Fruit fly (Drosophila melanogaster) whole organism, embryonic: ENCODE data around the gene Cyp12a4.

ENCODE experiments used
- BtbVII ChIP-seq: fragments of 200-800 bp; sonication (Bioruptor generic); optimal IDR thresholded peaks from 3 replicates; lab custom pipeline; 2017; ENCODE audit warnings: missing biosample characterization, mild to moderate bottlenecking, missing genetic modification characterization
- CG10274 ChIP-seq: fragments of 200-800 bp; sonication (Bioruptor generic); optimal IDR thresholded peaks from 3 replicates; lab custom pipeline; 2017; ENCODE audit warnings: missing biosample characterization, mild to moderate bottlenecking, missing genetic modification characterization
- CG12299 ChIP-seq: fragments of 200-800 bp; sonication (Bioruptor generic); optimal IDR thresholded peaks from 2 replicates; lab custom pipeline; 2018; ENCODE audit warnings: missing biosample characterization, mild to moderate bottlenecking, missing genetic modification characterization
- CG14050 ChIP-seq: fragments of 200-800 bp; sonication (Bioruptor generic); IDR thresholded peaks from 3 replicates; pipeline ENCODE4 v1.3.6; 2022; ENCODE audit warnings: missing biosample characterization, missing genetic modification characterization
- CG15696 ChIP-seq: fragments of 200-800 bp; sonication (Bioruptor generic); optimal IDR thresholded peaks from 2 replicates; lab custom pipeline; 2019; ENCODE audit warnings: missing biosample characterization, mild to moderate bottlenecking, missing genetic modification characterization, moderate library complexity
- CG17385 ChIP-seq: fragments of 200-800 bp; sonication (Bioruptor generic); optimal IDR thresholded peaks from 3 replicates; lab custom pipeline; 2018; ENCODE audit warnings: missing biosample characterization, mild to moderate bottlenecking, missing genetic modification characterization
- CG17568 ChIP-seq: fragments of 200-800 bp; sonication (Bioruptor generic); optimal IDR thresholded peaks from 2 replicates; lab custom pipeline; 2018; ENCODE audit warnings: missing biosample characterization, mild to moderate bottlenecking, missing genetic modification characterization, moderate library complexity
- CG2129 ChIP-seq: fragments of 200-800 bp; sonication (Bioruptor generic); IDR thresholded peaks from 2 replicates; pipeline ENCODE4 v1.3.6; 2022; ENCODE audit warnings: missing biosample characterization, missing genetic modification characterization; ENCODE audit not compliant: partially characterized antibody
- CG30431 ChIP-seq: fragments of 200-800 bp; sonication (Bioruptor generic); optimal IDR thresholded peaks from 2 replicates; lab custom pipeline; 2017; ENCODE audit warnings: missing biosample characterization, missing genetic modification characterization
- CG3163 ChIP-seq: fragments of 200-800 bp; sonication (Bioruptor generic); optimal IDR thresholded peaks from 3 replicates; lab custom pipeline; 2016; ENCODE audit warnings: missing biosample characterization, missing genetic modification characterization
- CG32532 ChIP-seq: fragments of 200-800 bp; sonication (Bioruptor generic); IDR thresholded peaks from 2 replicates; pipeline ENCODE4 v1.3.6; 2022; ENCODE audit warnings: missing biosample characterization, missing genetic modification characterization
- CG34376 ChIP-seq: fragments of 200-800 bp; sonication (Bioruptor generic); optimal IDR thresholded peaks from 2 replicates; lab custom pipeline; 2018; ENCODE audit warnings: missing biosample characterization, mild to moderate bottlenecking, missing genetic modification characterization
- CG34422 ChIP-seq: fragments of 200-800 bp; sonication (Bioruptor generic); IDR thresholded peaks from 3 replicates; pipeline ENCODE4 v1.3.6; 2022; ENCODE audit warnings: missing biosample characterization, missing genetic modification characterization
- CG6254 ChIP-seq: fragments of 200-800 bp; sonication (Bioruptor generic); optimal IDR thresholded peaks from 3 replicates; lab custom pipeline; 2017; ENCODE audit warnings: mild to moderate bottlenecking, missing biosample characterization, missing genetic modification reagents, missing genetic modification characterization
- CG6683 ChIP-seq: fragments of 200-800 bp; sonication (Bioruptor generic); optimal IDR thresholded peaks from 2 replicates; lab custom pipeline; 2017; ENCODE audit warnings: missing biosample characterization, mild to moderate bottlenecking, missing genetic modification characterization, missing genetic modification reagents
- CG6791 ChIP-seq: fragments of 200-800 bp; sonication (Bioruptor generic); IDR thresholded peaks from 3 replicates; pipeline ENCODE4 v1.3.6; 2022; ENCODE audit warnings: missing biosample characterization, missing genetic modification characterization; ENCODE audit not compliant: partially characterized antibody
- CG7372 ChIP-seq: fragments of 200-800 bp; sonication (Bioruptor generic); IDR thresholded peaks from 2 replicates; pipeline ENCODE4 v1.3.6; 2022; ENCODE audit warnings: missing biosample characterization, missing genetic modification characterization
- CG8478 ChIP-seq: fragments of >200 bp; optimal IDR thresholded peaks from 2 replicates; lab custom pipeline; 2018
- CG9797 ChIP-seq: fragments of 200-800 bp; sonication (Bioruptor generic); optimal IDR thresholded peaks from 3 replicates; lab custom pipeline; 2018; ENCODE audit warnings: missing biosample characterization, mild to moderate bottlenecking, missing genetic modification characterization
- Deaf1 ChIP-seq: fragments of 200-800 bp; optimal IDR thresholded peaks from 3 replicates; lab custom pipeline; 2019; ENCODE audit warnings: missing biosample characterization, mild to moderate bottlenecking, missing genetic modification characterization, moderate library complexity
- E2f2 ChIP-seq: fragments of 200-800 bp; sonication (Bioruptor generic); IDR thresholded peaks from 2 replicates; pipeline ENCODE4 v1.3.6; 2022; ENCODE audit warnings: missing biosample characterization, missing genetic modification characterization
- Hand ChIP-seq: fragments of 200-800 bp; sonication (Bioruptor generic); optimal IDR thresholded peaks from 2 replicates; lab custom pipeline; 2017; ENCODE audit warnings: mild to moderate bottlenecking, missing biosample characterization, missing genetic modification reagents, missing genetic modification characterization
- Jarid2 ChIP-seq: fragments of 200-800 bp; sonication (Bioruptor generic); optimal IDR thresholded peaks from 3 replicates; lab custom pipeline; 2017; ENCODE audit warnings: mild to moderate bottlenecking, missing biosample characterization, missing genetic modification reagents, missing genetic modification characterization
- NC2α ChIP-seq: fragments of 200-800 bp; sonication (Bioruptor generic); optimal IDR thresholded peaks from 2 replicates; lab custom pipeline; 2016; ENCODE audit warnings: missing biosample characterization, missing genetic modification characterization
- NFAT ChIP-seq: fragments of 200-800 bp; sonication (Bioruptor generic); IDR thresholded peaks from 2 replicates; pipeline ENCODE4 v1.3.6; 2022; ENCODE audit warnings: missing biosample characterization, missing genetic modification characterization
- Pdp1 ChIP-seq, 2 experiments: fragments of 200-800 bp; sonication (Bioruptor generic); optimal IDR thresholded peaks; 3 replicates each; lab custom pipeline; 2016; ENCODE audit warnings: missing biosample characterization in 2 of 2, missing genetic modification characterization in 2 of 2, mild to moderate bottlenecking in 1 of 2, moderate library complexity in 1 of 2
- ara ChIP-seq: fragments of 200-800 bp; sonication (Bioruptor generic); IDR thresholded peaks from 2 replicates; pipeline ENCODE4 v1.3.6; 2022; ENCODE audit warnings: missing biosample characterization, missing genetic modification characterization
- bab2 ChIP-seq: fragments of 200-800 bp; sonication (Bioruptor generic); optimal IDR thresholded peaks from 2 replicates; lab custom pipeline; 2016; ENCODE audit warnings: missing biosample characterization, missing genetic modification characterization
- cas ChIP-seq: fragments of 200-800 bp; sonication (Bioruptor generic); IDR thresholded peaks from 2 replicates; pipeline ENCODE4 v1.3.6; 2022; ENCODE audit warnings: missing biosample characterization, missing genetic modification characterization
- exex ChIP-seq: fragments of 200-800 bp; sonication (Bioruptor generic); optimal IDR thresholded peaks from 4 replicates; lab custom pipeline; 2018; ENCODE audit warnings: missing biosample characterization, mild to moderate bottlenecking, missing genetic modification characterization, moderate library complexity
- hb ChIP-seq: fragments of 200-800 bp; sonication (Bioruptor generic); IDR thresholded peaks from 3 replicates; pipeline ENCODE4 v1.3.6; 2022; ENCODE audit warnings: missing biosample characterization, missing genetic modification characterization; ENCODE audit not compliant: partially characterized antibody
- kay ChIP-seq: fragments of 200-800 bp; sonication (Bioruptor generic); optimal IDR thresholded peaks from 2 replicates; lab custom pipeline; 2016; ENCODE audit warnings: missing biosample characterization, missing genetic modification characterization
- kni ChIP-seq: fragments of 200-800 bp; sonication (Bioruptor generic); optimal IDR thresholded peaks from 3 replicates; lab custom pipeline; 2017; ENCODE audit warnings: mild to moderate bottlenecking, missing biosample characterization, missing genetic modification reagents, missing genetic modification characterization
- lab ChIP-seq: fragments of 200-800 bp; sonication (Bioruptor generic); optimal IDR thresholded peaks from 3 replicates; lab custom pipeline; 2017; ENCODE audit warnings: missing biosample characterization, missing genetic modification characterization, mild to moderate bottlenecking, moderate library complexity, missing genetic modification reagents
- lbe ChIP-seq: fragments of 200-800 bp; sonication (Bioruptor generic); optimal IDR thresholded peaks from 2 replicates; lab custom pipeline; 2016; ENCODE audit warnings: missing biosample characterization, mild to moderate bottlenecking, missing genetic modification characterization
- lmd ChIP-seq: fragments of 200-800 bp; sonication (Bioruptor generic); IDR thresholded peaks from 2 replicates; pipeline ENCODE4 v1.3.6; 2022; ENCODE audit warnings: missing biosample characterization, missing genetic modification characterization
- nau ChIP-seq: fragments of 200-800 bp; sonication (Bioruptor generic); optimal IDR thresholded peaks from 3 replicates; lab custom pipeline; 2017; ENCODE audit warnings: missing biosample characterization, mild to moderate bottlenecking, missing genetic modification characterization, missing genetic modification reagents
- pfk ChIP-seq: fragments of 200-800 bp; sonication (Bioruptor generic); optimal IDR thresholded peaks from 2 replicates; lab custom pipeline; 2018; ENCODE audit warnings: missing biosample characterization, mild to moderate bottlenecking, missing genetic modification characterization, moderate library complexity
- phol ChIP-seq: fragments of 200-800 bp; sonication (Bioruptor generic); optimal IDR thresholded peaks from 3 replicates; lab custom pipeline; 2018; ENCODE audit warnings: missing biosample characterization, mild to moderate bottlenecking, missing genetic modification characterization, moderate library complexity
- run ChIP-seq: fragments of 200-800 bp; sonication (Bioruptor generic); optimal IDR thresholded peaks from 3 replicates; lab custom pipeline; 2018; ENCODE audit warnings: missing biosample characterization, mild to moderate bottlenecking, missing genetic modification characterization
- sisA ChIP-seq: fragments of 200-800 bp; sonication (Bioruptor generic); IDR thresholded peaks from 2 replicates; pipeline ENCODE4 v1.3.6; 2022; ENCODE audit warnings: missing biosample characterization, missing genetic modification characterization
- slbo ChIP-seq: fragments of 200-800 bp; sonication (Bioruptor generic); IDR thresholded peaks from 2 replicates; pipeline ENCODE4 v1.3.6; 2022; ENCODE audit warnings: missing biosample characterization, missing genetic modification characterization
- slp2 ChIP-seq: fragments of 200-800 bp; sonication (Bioruptor generic); optimal IDR thresholded peaks from 2 replicates; lab custom pipeline; 2016; ENCODE audit warnings: missing biosample characterization, missing genetic modification characterization
- so ChIP-seq: fragments of 200-800 bp; sonication (Bioruptor generic); IDR thresholded peaks from 3 replicates; pipeline ENCODE4 v1.3.6; 2022; ENCODE audit warnings: missing biosample characterization, missing genetic modification characterization
- ssp ChIP-seq: fragments of 200-800 bp; sonication (Bioruptor generic); IDR thresholded peaks from 2 replicates; pipeline ENCODE4 v1.3.6; 2022; ENCODE audit warnings: missing biosample characterization, missing genetic modification characterization
- tup ChIP-seq: fragments of 200-800 bp; sonication (Bioruptor generic); optimal IDR thresholded peaks from 2 replicates; lab custom pipeline; 2016; ENCODE audit warnings: missing biosample characterization, mild to moderate bottlenecking, missing genetic modification characterization, moderate library complexity
- vvl ChIP-seq: fragments of 200-800 bp; sonication (Bioruptor generic); IDR thresholded peaks from 2 replicates; pipeline ENCODE4 v1.3.6; 2022; ENCODE audit warnings: missing biosample characterization, missing genetic modification characterization
- zf30C ChIP-seq: fragments of 200-800 bp; sonication (Bioruptor generic); optimal IDR thresholded peaks from 3 replicates; lab custom pipeline; 2018; ENCODE audit warnings: missing biosample characterization, mild to moderate bottlenecking, missing genetic modification characterization

The Cyp12a4 gene

DNA sequence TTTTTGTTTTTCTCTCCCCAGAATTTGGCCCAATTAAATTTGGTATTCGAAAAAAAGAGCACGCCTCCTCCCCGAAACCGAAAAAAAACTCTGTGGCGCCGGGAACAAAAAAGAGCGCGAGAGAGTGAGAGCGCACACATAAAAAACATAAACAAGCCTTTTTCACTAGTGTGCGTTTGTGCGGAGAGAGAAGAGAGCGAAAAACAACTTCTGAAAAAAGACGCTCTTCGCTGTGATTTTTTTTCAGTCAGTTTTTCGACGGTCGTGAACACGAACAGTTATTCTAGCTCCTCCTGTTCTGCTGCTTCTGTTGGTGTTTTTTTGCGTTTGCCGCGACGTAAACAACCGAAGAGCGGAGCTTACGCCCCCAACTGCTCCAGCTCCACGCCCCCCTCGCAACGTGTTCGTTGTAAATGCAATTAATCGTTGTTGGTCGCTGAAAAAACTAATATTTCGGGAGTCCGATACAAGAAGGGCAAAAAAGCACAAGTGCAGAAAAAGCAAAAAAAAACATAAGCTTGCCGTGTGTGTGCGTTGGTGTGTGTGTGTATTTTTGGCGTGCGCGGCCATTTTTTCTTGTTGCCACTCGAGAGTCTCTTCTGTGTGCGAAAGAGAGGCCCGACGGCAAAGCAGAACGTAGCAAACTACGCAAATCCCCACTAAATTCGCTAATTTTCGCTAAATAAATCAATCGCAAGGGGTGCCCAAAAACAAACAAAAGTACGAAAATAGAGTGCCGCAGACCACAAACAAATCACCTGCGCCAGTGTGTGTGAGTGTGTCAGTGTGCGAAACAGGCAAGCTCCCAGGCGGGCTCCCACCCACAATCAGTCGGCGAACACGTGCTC lies 29.2 kb downstream of the Cyp12a4 start, which contains the start of gene sqz (continued):
- no peak for TF ChIP-seq CG10274
- TF ChIP-seq zf30C (GFP tag; lab: Kevin White, UChicago): no peak
- no peak for TF ChIP-seq CG6683
- peak; percentile 36; the same call in 1 of the 2 replicates for TF ChIP-seq E2f2 (GFP tag; lab: Robert Waterston, UW)
- peak; percentile 95 for TF ChIP-seq Jarid2 (GFP tag; lab: Kevin White, UChicago)
- TF ChIP-seq so (GFP tag; lab: Robert Waterston, UW): peak; percentile 42; the same call in 1 of the 3 replicates
- no peak for TF ChIP-seq CG12299 (tag; lab: Kevin White, UChicago)
- no peak for TF ChIP-seq NFAT (GFP tag; lab: Robert Waterston, UW)
- peak; percentile 96 for TF ChIP-seq CG3163
- TF ChIP-seq CG15696 (tag; lab: Kevin White, UChicago): no peak
- TF ChIP-seq lbe: peak; percentile 69
- no peak for TF ChIP-seq sisA (GFP tag; lab: Robert Waterston, UW)
- no peak for TF ChIP-seq CG6791 (GFP tag; lab: Robert Waterston, UW)
- no peak for TF ChIP-seq CG7372 (GFP tag; lab: Robert Waterston, UW)
- TF ChIP-seq slbo (GFP tag; lab: Robert Waterston, UW): 0 out of 2 replicates have a peak, but pooled peaks have one; percentile 24
- no peak for TF ChIP-seq lmd (GFP tag; lab: Robert Waterston, UW)
- TF ChIP-seq CG14050 (GFP tag; lab: Robert Waterston, UW): no peak
- TF ChIP-seq CG9797: no peak
- TF ChIP-seq kay (GFP tag; lab: Kevin White, UChicago): no peak
- TF ChIP-seq hb: no peak
- TF ChIP-seq Pdp1 (GFP tag; optimal IDR thresholded peaks at IDR 0.05; lab: Kevin White, UChicago): no peak
- peak; percentile 29; the same call in 1 of the 2 replicates for TF ChIP-seq CG2129 (GFP tag; lab: Robert Waterston, UW)
- no peak for TF ChIP-seq bab2 (GFP tag; lab: Kevin White, UChicago)
- TF ChIP-seq lab (GFP tag; lab: Kevin White, UChicago): peak; percentile 37
- peak; percentile 87 for TF ChIP-seq Deaf1 (tag; lab: Kevin White, UChicago)
- no peak for TF ChIP-seq CG8478 (lab: Kevin White, UChicago)
- peak; percentile 45 for TF ChIP-seq vvl (GFP tag; lab: Robert Waterston, UW)
- no peak for TF ChIP-seq pfk (GFP tag; lab: Kevin White, UChicago)
- 0 out of 2 replicates have a peak, but pooled peaks have one; percentile 37 for TF ChIP-seq ara (GFP tag; lab: Robert Waterston, UW)
- TF ChIP-seq NC2α (GFP tag; lab: Kevin White, UChicago): no peak
- peak; percentile 6 for TF ChIP-seq run (tag; lab: Kevin White, UChicago)
- TF ChIP-seq kni (GFP tag; lab: Kevin White, UChicago): peak; percentile 73
- peak; percentile 61; the same call in 1 of the 2 replicates for TF ChIP-seq CG32532 (GFP tag; lab: Robert Waterston, UW)
- TF ChIP-seq Hand (GFP tag; lab: Kevin White, UChicago): no peak
- TF ChIP-seq phol: no peak
- TF ChIP-seq CG30431 (GFP tag; lab: Kevin White, UChicago): no peak
- TF ChIP-seq BtbVII: peak; percentile 50
- peak; percentile 46 for TF ChIP-seq CG17568
- no peak for TF ChIP-seq exex
- peak; percentile 49 for TF ChIP-seq CG17385 (GFP tag; lab: Kevin White, UChicago)
- peak; percentile 26 for TF ChIP-seq CG34376 (GFP tag; lab: Kevin White, UChicago)
- no peak for TF ChIP-seq slp2 (GFP tag; lab: Kevin White, UChicago)
- TF ChIP-seq tup: no peak
- peak; percentile 74 for TF ChIP-seq nau (GFP tag; lab: Kevin White, UChicago)
- peak; percentile 62; the same call in 1 of the 3 replicates for TF ChIP-seq CG34422 (GFP tag; lab: Robert Waterston, UW)
- TF ChIP-seq cas (GFP tag; lab: Robert Waterston, UW): no peak
- no peak for TF ChIP-seq ssp (GFP tag; lab: Robert Waterston, UW)
- TF ChIP-seq CG6254 (GFP tag; lab: Kevin White, UChicago): peak; percentile 33
